Worm (Caenorhabditis elegans) whole organism, L4/young adult: ENCODE measurements around the gene ife-3.

Experiments used
- W03F9.2 ChIP-seq: fragments of 150-350 bp; optimal IDR thresholded peaks from 2 replicates; lab custom pipeline; 2014; ENCODE audit warnings: missing biosample characterization, missing genetic modification characterization
- dao-5 ChIP-seq: sonication (generic microtip); optimal IDR thresholded peaks from 2 replicates; lab custom pipeline; 2016; ENCODE audit warnings: missing genotype, missing genetic modification characterization, moderate library complexity, missing compliant biosample characterization
- him-1 ChIP-seq: sonication (generic microtip); optimal IDR thresholded peaks from 2 replicates; lab custom pipeline; 2016; ENCODE audit warnings: missing genotype, missing genetic modification reagents, missing genetic modification characterization, missing compliant biosample characterization

ce11 chrV:47799-48198, 40.2 kb upstream of the ife-3 start:
- TF ChIP-seq dao-5 (tag; lab: Kevin White, UChicago): no peak
- no peak for TF ChIP-seq W03F9.2 (tag; lab: Kevin White, UChicago)
- TF ChIP-seq him-1 (tag; lab: Kevin White, UChicago): no peak
